Fruit fly (Drosophila melanogaster) whole organism, embryonic: ENCODE measurements around the gene Cpsf100.

Experiments used
- Abd-B ChIP-seq: fragments of 200-800 bp; sonication (Bioruptor generic); optimal IDR thresholded peaks from 2 replicates; lab custom pipeline; 2018; ENCODE audit warnings: missing biosample characterization, mild to moderate bottlenecking, missing genetic modification characterization, moderate library complexity
- CG1024 ChIP-seq: fragments of 200-800 bp; sonication (Bioruptor generic); IDR thresholded peaks from 2 replicates; pipeline ENCODE4 v1.3.6; 2022; ENCODE audit warnings: missing biosample characterization, missing genetic modification characterization
- CG10321 ChIP-seq: fragments of 200-800 bp; sonication (Bioruptor generic); IDR thresholded peaks from 2 replicates; pipeline ENCODE4 v1.3.6; 2022; ENCODE audit warnings: missing biosample characterization, missing genetic modification characterization
- CG10979 ChIP-seq: fragments of 200-800 bp; sonication (Bioruptor generic); optimal IDR thresholded peaks from 2 replicates; lab custom pipeline; 2018; ENCODE audit warnings: missing biosample characterization, mild to moderate bottlenecking, missing genetic modification characterization, moderate library complexity
- CG11085 ChIP-seq: fragments of 200-800 bp; sonication (Bioruptor generic); IDR thresholded peaks from 2 replicates; pipeline ENCODE4 v1.3.6; 2022; ENCODE audit warnings: missing biosample characterization, missing genetic modification characterization
- CG11456 ChIP-seq: fragments of 200-800 bp; sonication (Bioruptor generic); IDR thresholded peaks from 3 replicates; pipeline ENCODE4 v1.3.6; 2022; ENCODE audit warnings: missing biosample characterization, missing genetic modification characterization
- CG12236 ChIP-seq: fragments of 200-800 bp; sonication (Bioruptor generic); optimal IDR thresholded peaks from 2 replicates; lab custom pipeline; 2016; ENCODE audit warnings: missing biosample characterization, missing genetic modification characterization
- CG13775 ChIP-seq: fragments of 200-800 bp; sonication (Bioruptor generic); optimal IDR thresholded peaks from 3 replicates; lab custom pipeline; 2017; ENCODE audit warnings: missing biosample characterization, mild to moderate bottlenecking, missing genetic modification characterization
- CG15269 ChIP-seq: fragments of 200-800 bp; sonication (Bioruptor generic); optimal IDR thresholded peaks from 2 replicates; lab custom pipeline; 2018; ENCODE audit warnings: missing biosample characterization, mild to moderate bottlenecking, missing genetic modification characterization, moderate library complexity
- CG16779 ChIP-seq: fragments of 200-800 bp; sonication (Bioruptor generic); IDR thresholded peaks from 2 replicates; pipeline ENCODE4 v1.3.6; 2022; ENCODE audit warnings: missing biosample characterization, missing genetic modification characterization
- CG2116 ChIP-seq: fragments of 200-800 bp; sonication (Bioruptor generic); optimal IDR thresholded peaks from 3 replicates; lab custom pipeline; 2018; ENCODE audit warnings: missing biosample characterization, mild to moderate bottlenecking, missing genetic modification characterization
- CG2199 ChIP-seq: fragments of 200-800 bp; sonication (Bioruptor generic); IDR thresholded peaks from 3 replicates; pipeline ENCODE4 v1.3.6; 2022; ENCODE audit warnings: missing biosample characterization, missing genetic modification characterization
- CG3838 ChIP-seq: fragments of 200-800 bp; sonication (Bioruptor generic); optimal IDR thresholded peaks from 3 replicates; lab custom pipeline; 2016; ENCODE audit warnings: missing biosample characterization, missing genetic modification characterization
- CG3995 ChIP-seq: fragments of 200-800 bp; sonication (Bioruptor generic); optimal IDR thresholded peaks from 3 replicates; lab custom pipeline; 2016; ENCODE audit warnings: missing biosample characterization, missing genetic modification characterization
- CG42726 ChIP-seq: fragments of 200-800 bp; sonication (Bioruptor generic); IDR thresholded peaks from 2 replicates; pipeline ENCODE4 v1.3.6; 2022; ENCODE audit warnings: missing biosample characterization, missing genetic modification characterization; ENCODE audit not compliant: partially characterized antibody
- CG4424 ChIP-seq: fragments of 200-800 bp; sonication (Bioruptor generic); optimal IDR thresholded peaks from 3 replicates; lab custom pipeline; 2016; ENCODE audit warnings: missing biosample characterization, missing genetic modification characterization
- CG7271 ChIP-seq: fragments of 200-800 bp; sonication (Bioruptor generic); optimal IDR thresholded peaks from 2 replicates; lab custom pipeline; 2018; ENCODE audit warnings: missing biosample characterization, mild to moderate bottlenecking, missing genetic modification characterization, moderate library complexity
- CG8290 ChIP-seq, 3 experiments: fragments of 200-800 bp; sonication (Bioruptor generic); optimal IDR thresholded peaks; 2 replicates each; lab custom pipeline; 2016 to 2019; ENCODE audit warnings: missing biosample characterization in 3 of 3, missing genetic modification characterization in 3 of 3, mild to moderate bottlenecking in 2 of 3, moderate library complexity in 1 of 3
- CTCF ChIP-seq: fragments of 200-800 bp; sonication (Bioruptor generic); optimal IDR thresholded peaks from 2 replicates; lab custom pipeline; 2017; ENCODE audit warnings: missing biosample characterization, mild to moderate bottlenecking, missing genetic modification characterization, moderate library complexity
- HmgD ChIP-seq: fragments of 200-800 bp; sonication (Bioruptor generic); optimal IDR thresholded peaks from 3 replicates; lab custom pipeline; 2016; ENCODE audit warnings: missing biosample characterization, missing genetic modification characterization
- Hmr ChIP-seq: fragments of 200-800 bp; sonication (Bioruptor generic); optimal IDR thresholded peaks from 3 replicates; lab custom pipeline; 2017; ENCODE audit warnings: mild to moderate bottlenecking, missing biosample characterization, missing genetic modification reagents, missing genetic modification characterization
- Hr39 ChIP-seq: fragments of >200 bp; optimal IDR thresholded peaks from 2 replicates; lab custom pipeline; 2017
- Hsf ChIP-seq: fragments of 200-800 bp; sonication (Bioruptor generic); optimal IDR thresholded peaks from 3 replicates; lab custom pipeline; 2016; ENCODE audit warnings: missing biosample characterization, missing genetic modification characterization
- Kr ChIP-seq: fragments of 200-800 bp; sonication (Bioruptor generic); optimal IDR thresholded peaks from 2 replicates; lab custom pipeline; 2017; ENCODE audit warnings: missing biosample characterization, mild to moderate bottlenecking, missing genetic modification characterization
- Lhr ChIP-seq: fragments of 200-800 bp; sonication (Bioruptor generic); optimal IDR thresholded peaks from 3 replicates; lab custom pipeline; 2017; ENCODE audit warnings: mild to moderate bottlenecking, missing biosample characterization, missing genetic modification reagents, missing genetic modification characterization
- NC2β ChIP-seq: fragments of 200-800 bp; sonication (Bioruptor generic); optimal IDR thresholded peaks from 2 replicates; lab custom pipeline; 2016; ENCODE audit warnings: missing biosample characterization, missing genetic modification characterization
- Optix ChIP-seq: fragments of 200-800 bp; sonication (Bioruptor generic); IDR thresholded peaks from 3 replicates; pipeline ENCODE4 v1.3.6; 2022; ENCODE audit warnings: missing biosample characterization, missing genetic modification characterization
- Ptx1 ChIP-seq: fragments of 200-800 bp; sonication (Bioruptor generic); IDR thresholded peaks from 2 replicates; pipeline ENCODE4 v1.3.6; 2022; ENCODE audit warnings: missing biosample characterization, missing genetic modification characterization
- Sin3A ChIP-seq: fragments of >200 bp; optimal IDR thresholded peaks from 2 replicates; lab custom pipeline; 2018
- TFAM ChIP-seq: fragments of 200-800 bp; sonication (Bioruptor generic); optimal IDR thresholded peaks from 2 replicates; lab custom pipeline; 2017; ENCODE audit warnings: missing biosample characterization, missing genetic modification characterization, inconsistent platforms
- Tbp ChIP-seq: fragments of >200 bp; optimal IDR thresholded peaks from 2 replicates; lab custom pipeline; 2018; ENCODE audit warnings: missing biosample characterization, missing genetic modification characterization
- Vsx1 ChIP-seq: fragments of 200-800 bp; sonication (Bioruptor generic); optimal IDR thresholded peaks from 2 replicates; lab custom pipeline; 2017; ENCODE audit warnings: missing biosample characterization, mild to moderate bottlenecking, missing genetic modification characterization, missing genetic modification reagents
- YL-1 ChIP-seq: fragments of 200-800 bp; sonication (Bioruptor generic); optimal IDR thresholded peaks from 3 replicates; lab custom pipeline; 2017; ENCODE audit warnings: missing biosample characterization, mild to moderate bottlenecking, missing genetic modification characterization
- bigmax ChIP-seq: fragments of 200-800 bp; sonication (Bioruptor generic); optimal IDR thresholded peaks from 2 replicates; lab custom pipeline; 2018; ENCODE audit warnings: missing biosample characterization, mild to moderate bottlenecking, missing genetic modification characterization
- chif ChIP-seq, 2 experiments: fragments of 200-800 bp; sonication (Bioruptor generic); optimal IDR thresholded peaks; 3 replicates each; lab custom pipeline; 2016; ENCODE audit warnings: missing biosample characterization in 2 of 2, missing genetic modification characterization in 2 of 2
- ci ChIP-seq: fragments of 200-800 bp; sonication (Bioruptor generic); IDR thresholded peaks from 3 replicates; pipeline ENCODE4 v1.3.6; 2022; ENCODE audit warnings: missing biosample characterization, missing genetic modification characterization
- dan ChIP-seq: fragments of 200-800 bp; sonication (Bioruptor generic); IDR thresholded peaks from 2 replicates; pipeline ENCODE4 v1.3.6; 2022; ENCODE audit warnings: missing biosample characterization, missing genetic modification characterization
- dpn ChIP-seq, 2 experiments: fragments of 200-800 bp; sonication (Bioruptor generic); optimal IDR thresholded peaks; 3 replicates each; lab custom pipeline; 2016; ENCODE audit warnings: missing biosample characterization in 2 of 2, missing genetic modification characterization in 2 of 2
- fd102C ChIP-seq: fragments of 200-800 bp; sonication (Bioruptor generic); optimal IDR thresholded peaks from 2 replicates; lab custom pipeline; 2018; ENCODE audit warnings: missing biosample characterization, mild to moderate bottlenecking, missing genetic modification characterization, moderate library complexity
- gcm ChIP-seq: fragments of 200-800 bp; sonication (Bioruptor generic); optimal IDR thresholded peaks from 2 replicates; lab custom pipeline; 2019; ENCODE audit warnings: missing biosample characterization, mild to moderate bottlenecking, missing genetic modification characterization, moderate library complexity
- gsb-n ChIP-seq: fragments of 200-800 bp; sonication (Bioruptor generic); optimal IDR thresholded peaks from 3 replicates; lab custom pipeline; 2018; ENCODE audit warnings: missing biosample characterization, mild to moderate bottlenecking, missing genetic modification characterization
- hth ChIP-seq: fragments of >200 bp; optimal IDR thresholded peaks from 2 replicates; lab custom pipeline; 2017; ENCODE audit warnings: inconsistent platforms
- lov ChIP-seq, 2 experiments: fragments of 200-800 bp in 1 of 2; fragments of >200 bp in 1 of 2; sonication (Bioruptor generic) in 1 of 2; IDR thresholded peaks in 1 of 2; optimal IDR thresholded peaks in 1 of 2; 2 replicates in 1 of 2; 3 replicates in 1 of 2; pipeline versions ENCODE4 v1.3.6 to Lab custom; 2017 to 2022; ENCODE audit warnings: missing biosample characterization in 1 of 2, missing genetic modification characterization in 1 of 2
- maf-S ChIP-seq: fragments of 200-800 bp; sonication (Bioruptor generic); optimal IDR thresholded peaks from 2 replicates; lab custom pipeline; 2016; ENCODE audit warnings: missing biosample characterization, missing genetic modification characterization
- nerfin-1 ChIP-seq: fragments of 200-800 bp; sonication (Bioruptor generic); optimal IDR thresholded peaks from 3 replicates; lab custom pipeline; 2019; ENCODE audit warnings: missing biosample characterization, mild to moderate bottlenecking, missing genetic modification characterization, moderate library complexity
- prd ChIP-seq, 3 experiments: fragments of >200 bp in 2 of 3; fragments of 200-800 bp in 1 of 3; sonication (Bioruptor generic) in 1 of 3; optimal IDR thresholded peaks in 2 of 3; IDR thresholded peaks in 1 of 3; 2 replicates in 2 of 3; 3 replicates in 1 of 3; pipeline versions ENCODE4 v1.3.6 to Lab custom; 2017 to 2022; ENCODE audit warnings: missing biosample characterization in 1 of 3, missing genetic modification characterization in 1 of 3
- tup ChIP-seq: fragments of 200-800 bp; sonication (Bioruptor generic); optimal IDR thresholded peaks from 2 replicates; lab custom pipeline; 2016; ENCODE audit warnings: missing biosample characterization, mild to moderate bottlenecking, missing genetic modification characterization, moderate library complexity
- unc-4 ChIP-seq: fragments of 200-800 bp; sonication (Bioruptor generic); IDR thresholded peaks from 2 replicates; pipeline ENCODE4 v1.3.6; 2022; ENCODE audit warnings: missing biosample characterization, missing genetic modification characterization; ENCODE audit not compliant: partially characterized antibody
- z ChIP-seq: fragments of 200-800 bp; sonication (Bioruptor generic); IDR thresholded peaks from 3 replicates; pipeline ENCODE4 v1.3.6; 2022; ENCODE audit warnings: missing biosample characterization, missing genetic modification characterization

The Cpsf100 gene

DNA sequence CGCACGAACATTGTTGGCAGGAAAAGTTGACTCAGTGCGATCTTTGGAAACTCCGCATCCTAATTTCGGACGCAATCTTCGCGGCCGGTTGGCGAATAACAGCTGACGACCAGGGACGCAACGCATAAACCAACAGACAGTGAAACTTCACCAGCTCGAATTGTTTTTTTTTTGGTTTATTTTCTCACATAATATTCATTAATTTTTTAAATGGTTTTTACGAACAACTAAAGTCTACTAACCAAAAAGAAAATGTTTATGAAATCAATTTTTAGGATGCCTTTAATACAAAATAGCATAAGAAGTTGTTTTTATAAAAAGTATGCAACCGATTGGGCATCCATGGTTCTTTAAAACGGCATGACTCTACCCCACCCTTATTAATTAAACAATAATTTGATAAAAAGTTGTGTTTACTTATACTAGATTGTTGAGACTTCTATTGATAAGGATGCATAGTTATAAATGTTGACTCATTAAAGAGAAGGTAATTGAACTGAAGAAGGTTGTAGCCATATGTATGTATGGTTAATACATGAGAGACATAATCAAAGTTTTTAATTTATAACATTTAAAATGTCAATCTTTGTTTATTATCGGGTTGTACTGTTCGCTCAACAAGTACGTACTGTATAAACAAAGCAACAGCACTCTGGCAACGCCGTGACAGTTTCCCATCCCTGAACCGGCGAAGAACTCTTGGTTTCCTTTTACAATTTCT lies at the start of gene Cpsf100, which contains the start of gene beta4GalNAcTB (continued):
- TF ChIP-seq prd (optimal IDR thresholded peaks at IDR 0.05; lab: Kevin White, UChicago) (no peak), prd (GFP tag; IDR thresholded peaks at IDR 0.05; lab: Robert Waterston, UW) (peak; percentile 77), CG15269 (tag; lab: Kevin White, UChicago) (peak; percentile 70), CG4424 (GFP tag; lab: Kevin White, UChicago) (peak; percentile 87), CG3995 (GFP tag; lab: Kevin White, UChicago) (peak; percentile 63), nerfin-1 (tag; lab: Kevin White, UChicago) (peak; percentile 61), CG1024 (peak; percentile 34; the same call in 1 of the 2 replicates), Lhr (GFP tag; lab: Kevin White, UChicago) (peak; percentile 11), fd102C (GFP tag; lab: Kevin White, UChicago) (peak; percentile 34), CG42726 (GFP tag; lab: Robert Waterston, UW) (no peak), Hsf (peak; percentile 82), gcm (GFP tag; lab: Kevin White, UChicago) (no peak), dan (GFP tag; lab: Robert Waterston, UW) (peak; percentile 23; the same call in 1 of the 2 replicates), gsb-n (tag; lab: Kevin White, UChicago) (no peak), lov (optimal IDR thresholded peaks at IDR 0.05; lab: Kevin White, UChicago) (no peak), lov (GFP tag; IDR thresholded peaks at IDR 0.05; lab: Robert Waterston, UW) (no peak), CG13775 (peak; percentile 89), Vsx1 (GFP tag; lab: Kevin White, UChicago) (no peak), CG11456 (peak; percentile 68; the same call in 2 of the 3 replicates), CG16779 (GFP tag; lab: Robert Waterston, UW) (no peak), CG10321 (GFP tag; lab: Robert Waterston, UW) (no peak), Abd-B (GFP tag; lab: Kevin White, UChicago) (peak; percentile 77), ci (GFP tag; lab: Robert Waterston, UW) (0 out of 3 replicates have a peak, but pooled peaks have one; percentile 32), unc-4 (GFP tag; lab: Robert Waterston, UW) (no peak), NC2β (GFP tag; lab: Kevin White, UChicago) (peak; percentile 27), Hr39 (lab: Kevin White, UChicago) (no peak), CG2116 (peak; percentile 38), tup (no peak), Optix (GFP tag; lab: Robert Waterston, UW) (peak; percentile 32; the same call in 1 of the 3 replicates), CG11085 (peak; percentile 72), HmgD (GFP tag; lab: Kevin White, UChicago) (no peak), CTCF (no peak), hth (lab: Kevin White, UChicago) (no peak), CG8290 (GFP tag; optimal IDR thresholded peaks at IDR 0.05; lab: Kevin White, UChicago) (peak; percentile 44), CG8290 (tag; optimal IDR thresholded peaks at IDR 0.05; lab: Kevin White, UChicago) (no peak), TFAM (GFP tag; lab: Kevin White, UChicago) (no peak), Sin3A (lab: Kevin White, UChicago) (no peak), Kr (GFP tag; lab: Kevin White, UChicago) (no peak), YL-1 (no peak), dpn (GFP tag; optimal IDR thresholded peaks at IDR 0.05; lab: Kevin White, UChicago) (peak; percentile 57 to 63), CG2199 (GFP tag; lab: Robert Waterston, UW) (0 out of 3 replicates have a peak, but pooled peaks have one; percentile 10), Hmr (peak; percentile 60), bigmax (GFP tag; lab: Kevin White, UChicago) (no peak), Ptx1 (GFP tag; lab: Robert Waterston, UW) (peak; percentile 80), Tbp (GFP tag; lab: Kevin White, UChicago) (no peak), CG12236 (GFP tag; lab: Kevin White, UChicago) (no peak), maf-S (peak; percentile 29), z (GFP tag; lab: Robert Waterston, UW) (no peak), CG7271 (tag; lab: Kevin White, UChicago) (peak; percentile 17), CG3838 (peak; percentile 20), CG10979 (tag; lab: Kevin White, UChicago) (peak; percentile 57), chif (GFP tag; optimal IDR thresholded peaks at IDR 0.05; lab: Kevin White, UChicago) (peak; percentile 38 to 66)
